Fruit fly (Drosophila melanogaster) whole organism, embryonic: Measurements from ENCODE around the gene Wee1.

Source experiments
- Antp ChIP-seq: fragments of 200-800 bp; sonication (Bioruptor generic); optimal IDR thresholded peaks from 3 replicates; lab custom pipeline; 2016; ENCODE audit warnings: missing biosample characterization, missing genetic modification characterization
- CG1024 ChIP-seq: fragments of 200-800 bp; sonication (Bioruptor generic); IDR thresholded peaks from 2 replicates; pipeline ENCODE4 v1.3.6; 2022; ENCODE audit warnings: missing biosample characterization, missing genetic modification characterization
- CG12104 ChIP-seq: fragments of 200-800 bp; sonication (Bioruptor generic); optimal IDR thresholded peaks from 3 replicates; lab custom pipeline; 2016; ENCODE audit warnings: missing biosample characterization, missing genetic modification characterization
- CG12942 ChIP-seq: fragments of 200-800 bp; sonication (Bioruptor generic); optimal IDR thresholded peaks from 3 replicates; lab custom pipeline; 2016; ENCODE audit warnings: missing biosample characterization, missing genetic modification characterization
- CG1529 ChIP-seq: fragments of 200-800 bp; sonication (Bioruptor generic); optimal IDR thresholded peaks from 3 replicates; lab custom pipeline; 2018; ENCODE audit warnings: missing biosample characterization, missing genetic modification characterization
- CG15479 ChIP-seq: fragments of 200-800 bp; sonication (Bioruptor generic); optimal IDR thresholded peaks from 3 replicates; lab custom pipeline; 2019; ENCODE audit warnings: missing biosample characterization, mild to moderate bottlenecking, missing genetic modification characterization, moderate library complexity
- CG17612 ChIP-seq: fragments of 200-800 bp; sonication (Bioruptor generic); IDR thresholded peaks from 2 replicates; pipeline ENCODE4 v1.3.6; 2022; ENCODE audit warnings: missing biosample characterization, missing genetic modification characterization
- CG2116 ChIP-seq: fragments of 200-800 bp; sonication (Bioruptor generic); optimal IDR thresholded peaks from 3 replicates; lab custom pipeline; 2018; ENCODE audit warnings: missing biosample characterization, mild to moderate bottlenecking, missing genetic modification characterization
- CG31365 ChIP-seq: fragments of 200-800 bp; sonication (Bioruptor generic); optimal IDR thresholded peaks from 2 replicates; lab custom pipeline; 2018; ENCODE audit warnings: missing biosample characterization, mild to moderate bottlenecking, missing genetic modification characterization
- CG3163 ChIP-seq: fragments of 200-800 bp; sonication (Bioruptor generic); optimal IDR thresholded peaks from 3 replicates; lab custom pipeline; 2016; ENCODE audit warnings: missing biosample characterization, missing genetic modification characterization
- CG32532 ChIP-seq: fragments of 200-800 bp; sonication (Bioruptor generic); IDR thresholded peaks from 2 replicates; pipeline ENCODE4 v1.3.6; 2022; ENCODE audit warnings: missing biosample characterization, missing genetic modification characterization
- CG3838 ChIP-seq: fragments of 200-800 bp; sonication (Bioruptor generic); optimal IDR thresholded peaks from 3 replicates; lab custom pipeline; 2016; ENCODE audit warnings: missing biosample characterization, missing genetic modification characterization
- CG4328 ChIP-seq: fragments of 200-800 bp; sonication (Bioruptor generic); optimal IDR thresholded peaks from 3 replicates; lab custom pipeline; 2017; ENCODE audit warnings: missing biosample characterization, missing genetic modification reagents, missing genetic modification characterization
- CG43689 ChIP-seq: fragments of 200-800 bp; sonication (Bioruptor generic); IDR thresholded peaks from 2 replicates; pipeline ENCODE4 v1.3.6; 2022; ENCODE audit warnings: missing biosample characterization, missing genetic modification characterization
- CG4854 ChIP-seq: fragments of 200-800 bp; sonication (Bioruptor generic); optimal IDR thresholded peaks from 2 replicates; lab custom pipeline; 2016; ENCODE audit warnings: missing biosample characterization, missing genetic modification characterization, inconsistent platforms
- CG6254 ChIP-seq: fragments of 200-800 bp; sonication (Bioruptor generic); optimal IDR thresholded peaks from 3 replicates; lab custom pipeline; 2017; ENCODE audit warnings: mild to moderate bottlenecking, missing biosample characterization, missing genetic modification reagents, missing genetic modification characterization
- CG6272 ChIP-seq: fragments of 200-800 bp; sonication (Bioruptor generic); IDR thresholded peaks from 2 replicates; pipeline ENCODE4 v1.3.6; 2022; ENCODE audit warnings: missing biosample characterization, missing genetic modification characterization
- CG9817 ChIP-seq: fragments of 200-800 bp; sonication (Bioruptor generic); optimal IDR thresholded peaks from 2 replicates; lab custom pipeline; 2018; ENCODE audit warnings: missing biosample characterization, mild to moderate bottlenecking, missing genetic modification characterization, moderate library complexity
- Deaf1 ChIP-seq: fragments of 200-800 bp; optimal IDR thresholded peaks from 3 replicates; lab custom pipeline; 2019; ENCODE audit warnings: missing biosample characterization, mild to moderate bottlenecking, missing genetic modification characterization, moderate library complexity
- Dfd ChIP-seq, 2 experiments: fragments of >200 bp; optimal IDR thresholded peaks; 2 replicates each; lab custom pipeline; 2017; ENCODE audit warnings: missing biosample characterization in 2 of 2, missing genetic modification characterization in 2 of 2
- HLH3B ChIP-seq: fragments of 200-800 bp; sonication (Bioruptor generic); IDR thresholded peaks from 2 replicates; pipeline ENCODE4 v1.3.6; 2022; ENCODE audit warnings: missing biosample characterization, missing genetic modification characterization
- HLH54F ChIP-seq: fragments of 200-800 bp; sonication (Bioruptor generic); optimal IDR thresholded peaks from 3 replicates; lab custom pipeline; 2016; ENCODE audit warnings: missing biosample characterization, missing genetic modification characterization
- Lhr ChIP-seq: fragments of 200-800 bp; sonication (Bioruptor generic); optimal IDR thresholded peaks from 3 replicates; lab custom pipeline; 2017; ENCODE audit warnings: mild to moderate bottlenecking, missing biosample characterization, missing genetic modification reagents, missing genetic modification characterization
- MTF-1 ChIP-seq: fragments of 200-800 bp; sonication (Bioruptor generic); optimal IDR thresholded peaks from 2 replicates; lab custom pipeline; 2018; ENCODE audit warnings: missing biosample characterization, mild to moderate bottlenecking, missing genetic modification characterization, borderline replicate concordance
- Mad ChIP-seq: fragments of 200-800 bp; sonication (Bioruptor generic); optimal IDR thresholded peaks from 2 replicates; lab custom pipeline; 2016; ENCODE audit warnings: missing biosample characterization, missing genetic modification characterization
- NfI ChIP-seq: fragments of 200-800 bp; sonication (Bioruptor generic); optimal IDR thresholded peaks from 3 replicates; lab custom pipeline; 2018; ENCODE audit warnings: missing biosample characterization, mild to moderate bottlenecking, missing genetic modification characterization, moderate library complexity
- Ravus ChIP-seq: fragments of 200-800 bp; sonication (Bioruptor generic); IDR thresholded peaks from 2 replicates; pipeline ENCODE4 v1.3.6; 2022; ENCODE audit warnings: missing biosample characterization, missing genetic modification characterization
- Sox102F ChIP-seq: fragments of 200-800 bp; sonication (Bioruptor generic); optimal IDR thresholded peaks from 2 replicates; lab custom pipeline; 2018; ENCODE audit warnings: missing biosample characterization, mild to moderate bottlenecking, missing genetic modification characterization, moderate library complexity
- YL-1 ChIP-seq: fragments of 200-800 bp; sonication (Bioruptor generic); optimal IDR thresholded peaks from 3 replicates; lab custom pipeline; 2017; ENCODE audit warnings: missing biosample characterization, mild to moderate bottlenecking, missing genetic modification characterization
- ara ChIP-seq: fragments of 200-800 bp; sonication (Bioruptor generic); IDR thresholded peaks from 2 replicates; pipeline ENCODE4 v1.3.6; 2022; ENCODE audit warnings: missing biosample characterization, missing genetic modification characterization
- crc ChIP-seq: fragments of 200-800 bp; sonication (Bioruptor generic); optimal IDR thresholded peaks from 2 replicates; lab custom pipeline; 2016; ENCODE audit warnings: missing biosample characterization, missing genetic modification characterization
- croc ChIP-seq: fragments of 200-800 bp; sonication (Bioruptor generic); conservative IDR thresholded peaks from 3 replicates; pipeline ENCODE4 v1.3.6; 2022; ENCODE audit warnings: missing biosample characterization, missing genetic modification characterization
- da ChIP-seq: fragments of 200-800 bp; sonication (Bioruptor generic); optimal IDR thresholded peaks from 2 replicates; lab custom pipeline; 2016; ENCODE audit warnings: missing biosample characterization, missing genetic modification characterization
- dati ChIP-seq: fragments of 200-800 bp; sonication (Bioruptor generic); IDR thresholded peaks from 2 replicates; pipeline ENCODE4 v1.3.6; 2022; ENCODE audit warnings: missing biosample characterization, missing genetic modification characterization
- emc ChIP-seq: fragments of 200-800 bp; sonication (Bioruptor generic); optimal IDR thresholded peaks from 2 replicates; lab custom pipeline; 2016; ENCODE audit warnings: missing biosample characterization, missing genetic modification characterization
- ems ChIP-seq: fragments of 200-800 bp; sonication (Bioruptor generic); optimal IDR thresholded peaks from 3 replicates; lab custom pipeline; 2016; ENCODE audit warnings: missing biosample characterization, missing genetic modification characterization
- en ChIP-seq: fragments of 200-800 bp; sonication (Bioruptor generic); optimal IDR thresholded peaks from 2 replicates; lab custom pipeline; 2016; ENCODE audit warnings: missing biosample characterization, missing genetic modification characterization
- fru ChIP-seq: fragments of >200 bp; optimal IDR thresholded peaks from 2 replicates; lab custom pipeline; 2017
- hkb ChIP-seq, 2 experiments: fragments of 200-800 bp in 1 of 2; fragments of >200 bp in 1 of 2; sonication (Bioruptor generic) in 1 of 2; IDR thresholded peaks in 1 of 2; optimal IDR thresholded peaks in 1 of 2; 2 replicates each; pipeline versions ENCODE4 v1.3.6 to Lab custom; 2017 to 2022; ENCODE audit warnings: missing biosample characterization in 1 of 2, missing genetic modification characterization in 1 of 2
- inv ChIP-seq: fragments of 200-800 bp; sonication (Bioruptor generic); IDR thresholded peaks from 2 replicates; pipeline ENCODE4 v1.3.6; 2022; ENCODE audit warnings: missing biosample characterization, missing genetic modification characterization; ENCODE audit not compliant: partially characterized antibody
- jing ChIP-seq: fragments of 200-800 bp; sonication (Bioruptor generic); optimal IDR thresholded peaks from 2 replicates; lab custom pipeline; 2018; ENCODE audit warnings: missing biosample characterization, mild to moderate bottlenecking, missing genetic modification characterization
- mam ChIP-seq: fragments of 200-800 bp; sonication (Bioruptor generic); optimal IDR thresholded peaks from 3 replicates; lab custom pipeline; 2016; ENCODE audit warnings: missing biosample characterization, missing genetic modification characterization
- nerfin-2 ChIP-seq: fragments of 200-800 bp; sonication (Bioruptor generic); IDR thresholded peaks from 2 replicates; pipeline ENCODE4 v1.3.6; 2022; ENCODE audit warnings: missing biosample characterization, missing genetic modification characterization; ENCODE audit not compliant: partially characterized antibody
- peb ChIP-seq: fragments of 200-800 bp; sonication (Bioruptor generic); IDR thresholded peaks from 2 replicates; pipeline ENCODE4 v1.3.6; 2022; ENCODE audit warnings: missing biosample characterization, missing genetic modification characterization
- pita ChIP-seq: fragments of 200-800 bp; sonication (Bioruptor generic); optimal IDR thresholded peaks from 2 replicates; lab custom pipeline; 2017; ENCODE audit warnings: missing biosample characterization, mild to moderate bottlenecking, missing genetic modification characterization
- pros ChIP-seq: fragments of 200-800 bp; sonication (Bioruptor generic); optimal IDR thresholded peaks from 3 replicates; lab custom pipeline; 2019; ENCODE audit warnings: missing biosample characterization, mild to moderate bottlenecking, missing genetic modification characterization, moderate library complexity
- salm ChIP-seq: fragments of 200-800 bp; sonication (Bioruptor generic); optimal IDR thresholded peaks from 2 replicates; lab custom pipeline; 2018; ENCODE audit warnings: missing biosample characterization, mild to moderate bottlenecking, missing genetic modification characterization
- sd ChIP-seq: fragments of 200-800 bp; sonication (Bioruptor generic); optimal IDR thresholded peaks from 3 replicates; lab custom pipeline; 2018; ENCODE audit warnings: missing biosample characterization, mild to moderate bottlenecking, missing genetic modification characterization, moderate library complexity
- sens ChIP-seq: fragments of 200-800 bp; sonication (Bioruptor generic); peaks from one replicate; lab custom pipeline; 2016; ENCODE audit warnings: missing biosample characterization, missing genetic modification characterization
- sim ChIP-seq: fragments of 200-800 bp; sonication (Bioruptor generic); IDR thresholded peaks from 2 replicates; pipeline ENCODE4 v1.3.6; 2022; ENCODE audit warnings: missing biosample characterization, missing genetic modification characterization
- tgo ChIP-seq: fragments of 200-800 bp; sonication (Bioruptor generic); IDR thresholded peaks from 3 replicates; pipeline ENCODE4 v1.3.6; 2022; ENCODE audit warnings: missing biosample characterization, missing genetic modification characterization
- tx ChIP-seq: fragments of 200-800 bp; sonication (Bioruptor generic); optimal IDR thresholded peaks from 2 replicates; lab custom pipeline; 2016; ENCODE audit warnings: missing biosample characterization, missing genetic modification characterization

Wee1 gene

DNA sequence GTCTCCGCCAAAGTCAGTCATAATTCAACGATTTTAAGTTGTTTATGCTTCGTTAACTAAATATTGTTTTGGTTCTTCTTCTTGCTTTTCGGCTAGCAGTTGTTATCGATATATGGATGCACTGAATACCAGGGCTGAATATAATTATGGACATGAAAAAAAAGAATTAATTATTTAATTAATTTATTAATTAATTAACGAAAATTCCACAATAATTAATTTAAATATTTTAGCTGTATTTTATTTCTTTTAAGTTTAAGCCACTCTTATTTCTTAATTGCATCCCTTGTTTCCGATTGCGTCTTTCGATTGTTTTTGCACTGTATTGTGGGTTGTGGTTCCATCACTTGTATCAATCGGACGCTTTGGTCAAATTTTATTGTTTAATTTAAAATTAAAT lies 36.2 kb upstream of the Wee1 start, which contains the start of the genes Gas41 and SA1 (continued):
- TF ChIP-seq YL-1 (GFP tag; lab: Kevin White, UChicago) (peak; percentile 69), tgo (no peak), sim (no peak), CG6272 (GFP tag; lab: Robert Waterston, UW) (peak; percentile 96), jing (GFP tag; lab: Kevin White, UChicago) (no peak), Lhr (GFP tag; lab: Kevin White, UChicago) (peak; percentile 1), da (GFP tag; lab: Kevin White, UChicago) (no peak), HLH3B (no peak), pita (GFP tag; lab: Kevin White, UChicago) (no peak), Sox102F (GFP tag; lab: Kevin White, UChicago) (no peak), fru (lab: Kevin White, UChicago) (no peak), croc (peak; percentile 66), crc (no peak), Mad (no peak), CG12942 (GFP tag; lab: Kevin White, UChicago) (peak; percentile 72), Deaf1 (no peak), Antp (GFP tag; lab: Kevin White, UChicago) (peak; percentile 18), mam (GFP tag; lab: Kevin White, UChicago) (peak; percentile 52), Ravus (GFP tag; lab: Robert Waterston, UW) (no peak), CG1529 (GFP tag; lab: Kevin White, UChicago) (no peak), CG4328 (peak; percentile 71), dati (GFP tag; lab: Robert Waterston, UW) (no peak), CG1024 (GFP tag; lab: Robert Waterston, UW) (no peak), CG32532 (peak; percentile 95), tx (GFP tag; lab: Kevin White, UChicago) (peak; percentile 46), sd (tag; lab: Kevin White, UChicago) (no peak), CG3163 (GFP tag; lab: Kevin White, UChicago) (no peak), inv (peak; percentile 61; the same call in 1 of the 2 replicates), HLH54F (GFP tag; lab: Kevin White, UChicago) (peak; percentile 28), peb (GFP tag; lab: Robert Waterston, UW) (peak; percentile 64), CG17612 (GFP tag; lab: Robert Waterston, UW) (peak; percentile 65), emc (GFP tag; lab: Kevin White, UChicago) (no peak), MTF-1 (peak; percentile 63), CG2116 (peak; percentile 92), CG3838 (GFP tag; lab: Kevin White, UChicago) (no peak), CG31365 (tag; lab: Kevin White, UChicago) (peak; percentile 8), en (GFP tag; lab: Kevin White, UChicago) (no peak), salm (tag; lab: Kevin White, UChicago) (peak; percentile 56), ems (GFP tag; lab: Kevin White, UChicago) (no peak), CG9817 (peak; percentile 29), pros (GFP tag; lab: Kevin White, UChicago) (no peak), sens (GFP tag; lab: Kevin White, UChicago) (peak; percentile 89), CG43689 (peak; percentile 56; the same call in 1 of the 2 replicates), CG12104 (GFP tag; lab: Kevin White, UChicago) (no peak), CG6254 (GFP tag; lab: Kevin White, UChicago) (peak; percentile 75), CG4854 (GFP tag; lab: Kevin White, UChicago) (no peak), hkb (optimal IDR thresholded peaks at IDR 0.05; lab: Kevin White, UChicago) (no peak), hkb (GFP tag; IDR thresholded peaks at IDR 0.05; lab: Robert Waterston, UW) (no peak), nerfin-2 (GFP tag; lab: Robert Waterston, UW) (no peak), ara (peak; percentile 81), CG15479 (no peak), Dfd (GFP tag; optimal IDR thresholded peaks at IDR 0.05; lab: Kevin White, UChicago) (no peak), NfI (GFP tag; lab: Kevin White, UChicago) (no peak)
